Fruit fly (Drosophila melanogaster) whole organism, embryonic: Measurements from ENCODE around the gene CG43401.

ENCODE experiments used
- Abd-B ChIP-seq: fragments of 200-800 bp; sonication (Bioruptor generic); optimal IDR thresholded peaks from 2 replicates; lab custom pipeline; 2018; ENCODE audit warnings: missing biosample characterization, mild to moderate bottlenecking, missing genetic modification characterization, moderate library complexity
- Awh ChIP-seq: fragments of 200-800 bp; sonication (Bioruptor generic); IDR thresholded peaks from 2 replicates; pipeline ENCODE4, ENCODE4 v1.3.6; 2022; ENCODE audit warnings: missing biosample characterization, missing genetic modification characterization
- CG10147 ChIP-seq: fragments of 200-800 bp; sonication (Bioruptor generic); optimal IDR thresholded peaks from 2 replicates; lab custom pipeline; 2019; ENCODE audit warnings: missing biosample characterization, mild to moderate bottlenecking, missing genetic modification characterization, moderate library complexity
- CG10431 ChIP-seq: fragments of 200-800 bp; sonication (Bioruptor generic); optimal IDR thresholded peaks from 3 replicates; lab custom pipeline; 2018; ENCODE audit warnings: missing biosample characterization, mild to moderate bottlenecking, missing genetic modification characterization
- CG11560 ChIP-seq: fragments of 200-800 bp; sonication (Bioruptor generic); IDR thresholded peaks from 3 replicates; pipeline ENCODE4 v1.3.6; 2022; ENCODE audit warnings: missing biosample characterization, missing genetic modification characterization
- CG12299 ChIP-seq: fragments of 200-800 bp; sonication (Bioruptor generic); optimal IDR thresholded peaks from 2 replicates; lab custom pipeline; 2018; ENCODE audit warnings: missing biosample characterization, mild to moderate bottlenecking, missing genetic modification characterization
- CG14014 ChIP-seq: fragments of 200-800 bp; sonication (Bioruptor generic); IDR thresholded peaks from 2 replicates; pipeline ENCODE4 v1.3.6; 2022; ENCODE audit warnings: missing biosample characterization, missing genetic modification characterization
- CG16863 ChIP-seq: fragments of 200-800 bp; sonication (Bioruptor generic); optimal IDR thresholded peaks from 3 replicates; lab custom pipeline; 2016; ENCODE audit warnings: missing biosample characterization, missing genetic modification characterization
- CG17385 ChIP-seq: fragments of 200-800 bp; sonication (Bioruptor generic); optimal IDR thresholded peaks from 3 replicates; lab custom pipeline; 2018; ENCODE audit warnings: missing biosample characterization, mild to moderate bottlenecking, missing genetic modification characterization
- CG17612 ChIP-seq: fragments of 200-800 bp; sonication (Bioruptor generic); IDR thresholded peaks from 2 replicates; pipeline ENCODE4 v1.3.6; 2022; ENCODE audit warnings: missing biosample characterization, missing genetic modification characterization
- CG18619 ChIP-seq: fragments of 200-800 bp; sonication (Bioruptor generic); optimal IDR thresholded peaks from 3 replicates; lab custom pipeline; 2017; ENCODE audit warnings: missing biosample characterization, mild to moderate bottlenecking, missing genetic modification characterization
- CG18764 ChIP-seq: fragments of 200-800 bp; sonication (Bioruptor generic); optimal IDR thresholded peaks from 3 replicates; lab custom pipeline; 2016; ENCODE audit warnings: missing biosample characterization, missing genetic modification characterization
- CG31388 ChIP-seq: fragments of 200-800 bp; sonication (Bioruptor generic); optimal IDR thresholded peaks from 2 replicates; lab custom pipeline; 2016; ENCODE audit warnings: missing biosample characterization, missing genetic modification characterization
- CG3281 ChIP-seq: fragments of 200-800 bp; sonication (Bioruptor generic); optimal IDR thresholded peaks from 3 replicates; lab custom pipeline; 2017; ENCODE audit warnings: missing biosample characterization, mild to moderate bottlenecking, missing genetic modification characterization
- CG33213 ChIP-seq: fragments of 200-800 bp; sonication (Bioruptor generic); optimal IDR thresholded peaks from 3 replicates; lab custom pipeline; 2016; ENCODE audit warnings: missing biosample characterization, missing genetic modification characterization
- CG34422 ChIP-seq: fragments of 200-800 bp; sonication (Bioruptor generic); IDR thresholded peaks from 3 replicates; pipeline ENCODE4 v1.3.6; 2022; ENCODE audit warnings: missing biosample characterization, missing genetic modification characterization
- CG4424 ChIP-seq: fragments of 200-800 bp; sonication (Bioruptor generic); optimal IDR thresholded peaks from 3 replicates; lab custom pipeline; 2016; ENCODE audit warnings: missing biosample characterization, missing genetic modification characterization
- CG6683 ChIP-seq: fragments of 200-800 bp; sonication (Bioruptor generic); optimal IDR thresholded peaks from 2 replicates; lab custom pipeline; 2017; ENCODE audit warnings: missing biosample characterization, mild to moderate bottlenecking, missing genetic modification characterization, missing genetic modification reagents
- CG6689 ChIP-seq: fragments of 200-800 bp; sonication (Bioruptor generic); IDR thresholded peaks from 2 replicates; pipeline ENCODE4 v1.3.6; 2022; ENCODE audit warnings: missing biosample characterization, missing genetic modification characterization
- CG6765 ChIP-seq: fragments of 200-800 bp; sonication (Bioruptor generic); optimal IDR thresholded peaks from 3 replicates; lab custom pipeline; 2017; ENCODE audit warnings: missing biosample characterization, mild to moderate bottlenecking, missing genetic modification characterization
- CG6813 ChIP-seq: fragments of 200-800 bp; sonication (Bioruptor generic); optimal IDR thresholded peaks from 2 replicates; lab custom pipeline; 2017; ENCODE audit warnings: missing biosample characterization, missing genetic modification characterization, mild to moderate bottlenecking, moderate library complexity, missing genetic modification reagents
- CG6854 ChIP-seq: fragments of 200-800 bp; sonication (Bioruptor generic); optimal IDR thresholded peaks from 3 replicates; lab custom pipeline; 2017; ENCODE audit warnings: missing biosample characterization, mild to moderate bottlenecking, missing genetic modification characterization
- CG7372 ChIP-seq: fragments of 200-800 bp; sonication (Bioruptor generic); IDR thresholded peaks from 2 replicates; pipeline ENCODE4 v1.3.6; 2022; ENCODE audit warnings: missing biosample characterization, missing genetic modification characterization
- CG8290 ChIP-seq, 3 experiments: fragments of 200-800 bp; sonication (Bioruptor generic); optimal IDR thresholded peaks; 2 replicates each; lab custom pipeline; 2016 to 2019; ENCODE audit warnings: missing biosample characterization in 3 of 3, missing genetic modification characterization in 3 of 3, mild to moderate bottlenecking in 2 of 3, moderate library complexity in 1 of 3
- Deaf1 ChIP-seq: fragments of 200-800 bp; optimal IDR thresholded peaks from 3 replicates; lab custom pipeline; 2019; ENCODE audit warnings: missing biosample characterization, mild to moderate bottlenecking, missing genetic modification characterization, moderate library complexity
- Drgx ChIP-seq: fragments of 200-800 bp; sonication (Bioruptor generic); IDR thresholded peaks from 2 replicates; pipeline ENCODE4 v1.3.6; 2022; ENCODE audit warnings: missing biosample characterization, missing genetic modification characterization
- Fer1 ChIP-seq: fragments of 200-800 bp; sonication (Bioruptor generic); optimal IDR thresholded peaks from 2 replicates; lab custom pipeline; 2017; ENCODE audit warnings: missing biosample characterization, mild to moderate bottlenecking, missing genetic modification characterization
- Hey ChIP-seq: fragments of 200-800 bp; sonication (Bioruptor generic); optimal IDR thresholded peaks from 3 replicates; lab custom pipeline; 2018; ENCODE audit warnings: missing biosample characterization, mild to moderate bottlenecking, missing genetic modification characterization
- Hr3 ChIP-seq: fragments of 200-800 bp; sonication (Bioruptor generic); optimal IDR thresholded peaks from 3 replicates; lab custom pipeline; 2016; ENCODE audit warnings: missing biosample characterization, missing genetic modification characterization
- MBD-R2 ChIP-seq: fragments of 200-800 bp; sonication (Bioruptor generic); IDR thresholded peaks from 2 replicates; pipeline ENCODE4 v1.3.6; 2022; ENCODE audit warnings: missing biosample characterization, missing genetic modification characterization
- MESR4 ChIP-seq: fragments of 200-800 bp; sonication (Bioruptor generic); optimal IDR thresholded peaks from 2 replicates; lab custom pipeline; 2018; ENCODE audit warnings: missing biosample characterization, mild to moderate bottlenecking, missing genetic modification characterization, moderate library complexity
- PHDP ChIP-seq: fragments of 200-800 bp; sonication (Bioruptor generic); optimal IDR thresholded peaks from 3 replicates; lab custom pipeline; 2018; ENCODE audit warnings: missing biosample characterization, mild to moderate bottlenecking, missing genetic modification characterization, moderate library complexity
- Rx ChIP-seq: fragments of 200-800 bp; sonication (Bioruptor generic); IDR thresholded peaks from 2 replicates; pipeline ENCODE4 v1.3.6; 2022; ENCODE audit warnings: missing biosample characterization, missing genetic modification characterization
- Spps ChIP-seq: fragments of 200-800 bp; sonication (Bioruptor generic); optimal IDR thresholded peaks from 2 replicates; lab custom pipeline; 2018; ENCODE audit warnings: missing biosample characterization, mild to moderate bottlenecking, missing genetic modification characterization
- bbx ChIP-seq: fragments of 200-800 bp; sonication (Bioruptor generic); IDR thresholded peaks from 2 replicates; pipeline ENCODE4 v1.3.6; 2022; ENCODE audit warnings: missing biosample characterization, missing genetic modification characterization; ENCODE audit not compliant: partially characterized antibody
- dan ChIP-seq: fragments of 200-800 bp; sonication (Bioruptor generic); IDR thresholded peaks from 2 replicates; pipeline ENCODE4 v1.3.6; 2022; ENCODE audit warnings: missing biosample characterization, missing genetic modification characterization
- dati ChIP-seq: fragments of 200-800 bp; sonication (Bioruptor generic); IDR thresholded peaks from 2 replicates; pipeline ENCODE4 v1.3.6; 2022; ENCODE audit warnings: missing biosample characterization, missing genetic modification characterization
- fd3F ChIP-seq: fragments of 200-800 bp; sonication (Bioruptor generic); optimal IDR thresholded peaks from 2 replicates; lab custom pipeline; 2018; ENCODE audit warnings: missing biosample characterization, mild to moderate bottlenecking, missing genetic modification characterization, moderate library complexity
- gem ChIP-seq: fragments of 200-800 bp; sonication (Bioruptor generic); optimal IDR thresholded peaks from 2 replicates; lab custom pipeline; 2019; ENCODE audit warnings: missing biosample characterization, mild to moderate bottlenecking, missing genetic modification characterization, moderate library complexity
- kni ChIP-seq: fragments of 200-800 bp; sonication (Bioruptor generic); optimal IDR thresholded peaks from 3 replicates; lab custom pipeline; 2017; ENCODE audit warnings: mild to moderate bottlenecking, missing biosample characterization, missing genetic modification reagents, missing genetic modification characterization
- nau ChIP-seq: fragments of 200-800 bp; sonication (Bioruptor generic); optimal IDR thresholded peaks from 3 replicates; lab custom pipeline; 2017; ENCODE audit warnings: missing biosample characterization, mild to moderate bottlenecking, missing genetic modification characterization, missing genetic modification reagents
- nom ChIP-seq: fragments of 200-800 bp; sonication (Bioruptor generic); optimal IDR thresholded peaks from 2 replicates; lab custom pipeline; 2017; ENCODE audit warnings: missing biosample characterization, missing genetic modification characterization, mild to moderate bottlenecking, moderate library complexity, missing genetic modification reagents
- pan ChIP-seq, 4 experiments: fragments of >200 bp in 3 of 4; fragments of 200-800 bp in 1 of 4; sonication (Bioruptor generic) in 1 of 4; optimal IDR thresholded peaks in 3 of 4; IDR thresholded peaks in 1 of 4; 2 replicates each; pipeline versions ENCODE4 v1.3.6 to Lab custom; 2017 to 2022; ENCODE audit warnings: missing biosample characterization in 2 of 4, missing genetic modification characterization in 2 of 4, mixed read lengths in 1 of 4
- pros ChIP-seq: fragments of 200-800 bp; sonication (Bioruptor generic); optimal IDR thresholded peaks from 3 replicates; lab custom pipeline; 2019; ENCODE audit warnings: missing biosample characterization, mild to moderate bottlenecking, missing genetic modification characterization, moderate library complexity
- sc ChIP-seq, 3 experiments: fragments of >200 bp in 2 of 3; fragments of 200-800 bp in 1 of 3; sonication (Bioruptor generic) in 1 of 3; optimal IDR thresholded peaks; 2 replicates in 2 of 3; 3 replicates in 1 of 3; lab custom pipeline; 2017; ENCODE audit warnings: mild to moderate bottlenecking in 1 of 3, missing biosample characterization in 1 of 3, missing genetic modification characterization in 1 of 3, missing genetic modification reagents in 1 of 3
- slp2 ChIP-seq: fragments of 200-800 bp; sonication (Bioruptor generic); optimal IDR thresholded peaks from 2 replicates; lab custom pipeline; 2016; ENCODE audit warnings: missing biosample characterization, missing genetic modification characterization
- stc ChIP-seq: fragments of 200-800 bp; sonication (Bioruptor generic); IDR thresholded peaks from 2 replicates; pipeline ENCODE4 v1.3.6; 2022; ENCODE audit warnings: missing biosample characterization, missing genetic modification characterization
- tup ChIP-seq: fragments of 200-800 bp; sonication (Bioruptor generic); optimal IDR thresholded peaks from 2 replicates; lab custom pipeline; 2016; ENCODE audit warnings: missing biosample characterization, mild to moderate bottlenecking, missing genetic modification characterization, moderate library complexity
- yki ChIP-seq: fragments of >200 bp; optimal IDR thresholded peaks from 3 replicates; lab custom pipeline; 2018

Gene CG43401

dm6 chr2L:1422725-1423124 is 5.5 kb upstream of the CG43401 start (continued):
- TF ChIP-seq MESR4 (GFP tag; lab: Kevin White, UChicago) (peak; percentile 5), Spps (tag; lab: Kevin White, UChicago) (peak; percentile 61), CG11560 (tag; lab: Robert Waterston, UW) (peak; percentile 22; the same call in 1 of the 3 replicates), nau (peak; percentile 67), Hey (no peak), CG6765 (GFP tag; lab: Kevin White, UChicago) (no peak), CG16863 (GFP tag; lab: Kevin White, UChicago) (peak; percentile 86), CG8290 (GFP tag; optimal IDR thresholded peaks at IDR 0.05; lab: Kevin White, UChicago) (peak; percentile 63), CG8290 (tag; optimal IDR thresholded peaks at IDR 0.05; lab: Kevin White, UChicago) (peak in 1 of 2 experiments; percentile 75), fd3F (GFP tag; lab: Kevin White, UChicago) (peak; percentile 20), CG34422 (GFP tag; lab: Robert Waterston, UW) (peak; percentile 41; the same call in 1 of the 3 replicates), CG14014 (GFP tag; lab: Robert Waterston, UW) (peak; percentile 52), MBD-R2 (no peak), CG17385 (GFP tag; lab: Kevin White, UChicago) (peak; percentile 42), stc (peak; percentile 61), CG10431 (GFP tag; lab: Kevin White, UChicago) (peak; percentile 39), CG10147 (peak; percentile 72), dan (GFP tag; lab: Robert Waterston, UW) (no peak), Drgx (GFP tag; lab: Robert Waterston, UW) (peak; percentile 41; the same call in 1 of the 2 replicates), Deaf1 (tag; lab: Kevin White, UChicago) (peak; percentile 82), Hr3 (peak; percentile 66), CG18764 (GFP tag; lab: Kevin White, UChicago) (peak; percentile 85), bbx (GFP tag; lab: Robert Waterston, UW) (no peak), CG12299 (no peak), CG31388 (GFP tag; lab: Kevin White, UChicago) (peak; percentile 51), CG33213 (GFP tag; lab: Kevin White, UChicago) (peak; percentile 79), CG18619 (GFP tag; lab: Kevin White, UChicago) (peak; percentile 56), CG17612 (GFP tag; lab: Robert Waterston, UW) (peak; percentile 42; the same call in 1 of the 2 replicates), Fer1 (GFP tag; lab: Kevin White, UChicago) (peak; percentile 62), slp2 (GFP tag; lab: Kevin White, UChicago) (peak; percentile 71), CG4424 (GFP tag; lab: Kevin White, UChicago) (peak; percentile 90), Awh (GFP tag; lab: Robert Waterston, UW) (peak; percentile 64; the same call in 1 of the 2 replicates), Rx (GFP tag; lab: Robert Waterston, UW) (peak; percentile 58), tup (GFP tag; lab: Kevin White, UChicago) (peak; percentile 54), dati (peak; percentile 33; the same call in 1 of the 2 replicates), CG6854 (peak; percentile 39), CG6813 (GFP tag; lab: Kevin White, UChicago) (peak; percentile 67), sc (optimal IDR thresholded peaks at IDR 0.05; lab: Kevin White, UChicago) (no peak), sc (GFP tag; optimal IDR thresholded peaks at IDR 0.05; lab: Kevin White, UChicago) (peak; percentile 66), PHDP (tag; lab: Kevin White, UChicago) (peak; percentile 73), gem (tag; lab: Kevin White, UChicago) (peak; percentile 88), CG6683 (peak; percentile 38), CG3281 (GFP tag; lab: Kevin White, UChicago) (peak; percentile 55), kni (GFP tag; lab: Kevin White, UChicago) (peak; percentile 20), Abd-B (GFP tag; lab: Kevin White, UChicago) (peak; percentile 75), pros (GFP tag; lab: Kevin White, UChicago) (peak; percentile 0), yki (no peak), pan (optimal IDR thresholded peaks at IDR 0.05; lab: Kevin White, UChicago) (no peak), pan (GFP tag; optimal IDR thresholded peaks at IDR 0.05 in 1 of 2, IDR thresholded peaks at IDR 0.05 in 1 of 2) (peak in 1 of 2 experiments; percentile 82), nom (GFP tag; lab: Kevin White, UChicago) (no peak), CG6689 (peak; percentile 77), CG7372 (GFP tag; lab: Robert Waterston, UW) (no peak)
